Worm (Caenorhabditis elegans) whole organism, L4 larva: ENCODE data around the gene zip-3.

Experiments used
- F10B5.3 ChIP-seq: sonication (generic microtip); optimal IDR thresholded peaks from 2 replicates; lab custom pipeline; 2016; ENCODE audit warnings: mild to moderate bottlenecking, missing genetic modification characterization, missing compliant biosample characterization
- F49E8.2 ChIP-seq: sonication (generic microtip); optimal IDR thresholded peaks from 2 replicates; lab custom pipeline; 2016; ENCODE audit warnings: missing compliant biosample characterization, mild to moderate bottlenecking, missing genetic modification characterization, borderline replicate concordance
- T26A8.4 ChIP-seq: fragments of 200-800 bp; sonication (Bioruptor generic); IDR thresholded peaks from 2 replicates; pipeline ENCODE4 v1.3.6; 2022; ENCODE audit warnings: missing genetic modification characterization, missing compliant biosample characterization
- Y48G9A.11 ChIP-seq: fragments of 200-800 bp; sonication (Bioruptor generic); IDR thresholded peaks from 2 replicates; pipeline ENCODE4 v1.3.6; 2022; ENCODE audit warnings: missing genetic modification reagents, missing genetic modification characterization, missing compliant biosample characterization
- ZK337.2 ChIP-seq: fragments of 200-800 bp; sonication (Bioruptor generic); IDR thresholded peaks from 2 replicates; pipeline ENCODE4 v1.3.6; 2022; ENCODE audit warnings: missing genetic modification reagents, missing genetic modification characterization, missing compliant biosample characterization
- aha-1 ChIP-seq: fragments of 150-350 bp; peaks from one replicate; lab custom pipeline; 2014; ENCODE audit warnings: missing biosample characterization, missing genetic modification characterization
- ceh-44 ChIP-seq: fragments of 200-800 bp; sonication (Bioruptor generic); IDR thresholded peaks from 2 replicates; pipeline ENCODE4 v1.3.6; 2022; ENCODE audit warnings: missing genetic modification reagents, missing genetic modification characterization, missing compliant biosample characterization
- daf-16 ChIP-seq, 3 experiments: sonication (generic microtip); optimal IDR thresholded peaks; 2 replicates each; lab custom pipeline; 2016 to 2017; ENCODE audit warnings: missing genetic modification characterization in 3 of 3, missing genetic modification reagents in 3 of 3, mild to moderate bottlenecking in 2 of 3, missing compliant biosample characterization in 2 of 3, missing biosample characterization in 1 of 3, moderate library complexity in 1 of 3
- daf-19 ChIP-seq: fragments of 200-800 bp; sonication (Bioruptor generic); conservative IDR thresholded peaks from 2 replicates; pipeline ENCODE4 v1.3.6; 2022; ENCODE audit warnings: missing genetic modification characterization, missing compliant biosample characterization
- dmd-6 ChIP-seq: fragments of 200-800 bp; sonication (Bioruptor generic); IDR thresholded peaks from 2 replicates; pipeline ENCODE4 v1.3.6; 2022; ENCODE audit warnings: missing genetic modification reagents, missing genetic modification characterization, missing compliant biosample characterization
- dmd-8 ChIP-seq: fragments of 200-800 bp; sonication (Bioruptor generic); IDR thresholded peaks from 2 replicates; pipeline ENCODE4 v1.3.6; 2022; ENCODE audit warnings: missing genetic modification characterization, missing compliant biosample characterization
- dmd-9 ChIP-seq: fragments of 200-800 bp; sonication (Bioruptor generic); IDR thresholded peaks from 2 replicates; pipeline ENCODE4 v1.3.6; 2022; ENCODE audit warnings: missing genetic modification reagents, missing genetic modification characterization, missing compliant biosample characterization
- egl-43 ChIP-seq: fragments of 200-800 bp; sonication (Bioruptor generic); IDR thresholded peaks from 2 replicates; pipeline ENCODE4 v1.3.6; 2022; ENCODE audit warnings: missing genetic modification reagents, missing genetic modification characterization, missing compliant biosample characterization
- gei-8 ChIP-seq: fragments of 200-800 bp; sonication (Bioruptor generic); optimal IDR thresholded peaks from 2 replicates; lab custom pipeline; 2018; ENCODE audit warnings: mild to moderate bottlenecking, missing genetic modification characterization, missing compliant biosample characterization
- hlh-11 ChIP-seq: fragments of 200-800 bp; sonication (Bioruptor generic); optimal IDR thresholded peaks from 2 replicates; lab custom pipeline; 2018; ENCODE audit warnings: mild to moderate bottlenecking, missing genetic modification characterization, missing compliant biosample characterization
- lin-1 ChIP-seq: fragments of 200-800 bp; sonication (Bioruptor generic); IDR thresholded peaks from 2 replicates; pipeline ENCODE4 v1.3.6; 2022; ENCODE audit warnings: missing genetic modification reagents, missing genetic modification characterization, missing compliant biosample characterization
- mdl-1 ChIP-seq, 2 experiments: fragments of 150-350 bp in 1 of 2; sonication (generic microtip) in 1 of 2; optimal IDR thresholded peaks; 2 replicates each; lab custom pipeline; 2014 to 2017; ENCODE audit warnings: missing biosample characterization in 2 of 2, missing genetic modification characterization in 2 of 2
- nhr-10 ChIP-seq: fragments of 150-350 bp; optimal IDR thresholded peaks from 2 replicates; lab custom pipeline; 2014; ENCODE audit warnings: missing biosample characterization, missing genetic modification characterization
- nhr-28 ChIP-seq: fragments of 150-350 bp; optimal IDR thresholded peaks from 2 replicates; lab custom pipeline; 2014; ENCODE audit warnings: missing biosample characterization, missing genetic modification characterization
- nhr-48 ChIP-seq: sonication (generic microtip); optimal IDR thresholded peaks from 2 replicates; lab custom pipeline; 2016; ENCODE audit warnings: mild to moderate bottlenecking, missing genetic modification characterization, missing compliant biosample characterization
- nhr-77 ChIP-seq: fragments of 150-350 bp; optimal IDR thresholded peaks from 2 replicates; lab custom pipeline; 2014; ENCODE audit warnings: missing biosample characterization, missing genetic modification characterization
- pqm-1 ChIP-seq: sonication (generic microtip); optimal IDR thresholded peaks from 2 replicates; lab custom pipeline; 2017; ENCODE audit warnings: missing biosample characterization, missing genetic modification characterization
- rbr-2 ChIP-seq: sonication (generic microtip); optimal IDR thresholded peaks from 2 replicates; lab custom pipeline; 2016; ENCODE audit warnings: missing genotype, missing genetic modification characterization, missing compliant biosample characterization
- set-16 ChIP-seq: fragments of 200-800 bp; sonication (Bioruptor generic); IDR thresholded peaks from 2 replicates; pipeline ENCODE4 v1.3.6; 2022; ENCODE audit warnings: missing genetic modification reagents, missing genetic modification characterization, missing compliant biosample characterization
- snpc-4 ChIP-seq: fragments of 150-350 bp; optimal IDR thresholded peaks from 2 replicates; lab custom pipeline; 2014; ENCODE audit warnings: missing biosample characterization, missing genetic modification characterization
- unc-62 ChIP-seq, 3 experiments: fragments of 150-350 bp in 1 of 3; sonication (generic microtip); optimal IDR thresholded peaks in 2 of 3; peaks in 1 of 3; 1 replicate in 1 of 3; 2 replicates in 2 of 3; lab custom pipeline; 2014 to 2017; ENCODE audit warnings: missing biosample characterization in 3 of 3, missing genetic modification characterization in 3 of 3, missing genetic modification reagents in 3 of 3, missing genotype in 1 of 3
- vab-7 ChIP-seq: fragments of 200-800 bp; sonication (Bioruptor generic); IDR thresholded peaks from 2 replicates; pipeline ENCODE4 v1.3.6; 2022; ENCODE audit warnings: missing genetic modification reagents, missing genetic modification characterization, missing compliant biosample characterization
- zag-1 ChIP-seq: fragments of 150-350 bp; optimal IDR thresholded peaks from 2 replicates; lab custom pipeline; 2014; ENCODE audit warnings: missing biosample characterization, missing genetic modification characterization
- ztf-11 ChIP-seq: fragments of 150-350 bp; optimal IDR thresholded peaks from 2 replicates; lab custom pipeline; 2014; ENCODE audit warnings: missing biosample characterization, missing genetic modification characterization
- ztf-7 ChIP-seq: fragments of 150-350 bp; optimal IDR thresholded peaks from 2 replicates; lab custom pipeline; 2014; ENCODE audit warnings: missing biosample characterization, missing genetic modification characterization

Gene zip-3

DNA sequence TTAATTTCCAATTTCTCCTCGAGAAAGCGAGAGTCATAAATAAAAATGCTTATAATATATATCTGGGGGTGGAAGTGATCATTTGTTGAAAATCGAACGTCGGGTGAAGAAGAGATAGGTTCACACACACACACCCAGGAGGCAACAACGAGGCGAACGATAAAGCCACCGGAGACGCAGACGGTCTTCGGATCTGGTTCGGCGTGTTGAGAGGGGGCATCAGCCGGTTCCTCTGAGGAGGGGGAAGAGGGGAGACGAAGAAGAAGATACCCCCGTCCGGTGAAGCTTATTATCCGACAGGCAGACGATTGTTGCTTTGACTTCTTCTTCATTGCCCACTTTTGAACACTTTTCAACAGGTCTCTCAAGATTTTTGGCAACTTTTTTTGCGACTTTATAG, 47.5 kb upstream of the zip-3 start:
- TF ChIP-seq dmd-9 (GFP tag; lab: Robert Waterston, UW) (no peak), mdl-1 (tag; optimal IDR thresholded peaks at IDR 0.05; lab: Kevin White, UChicago) (peak in 1 of 2 experiments; percentile 7), ztf-11 (tag; lab: Kevin White, UChicago) (no peak), aha-1 (tag; lab: Kevin White, UChicago) (peak; percentile 35), set-16 (GFP tag; lab: Robert Waterston, UW) (peak; percentile 57; the same call in 1 of the 2 replicates), nhr-48 (tag; lab: Kevin White, UChicago) (peak; percentile 23), hlh-11 (tag; lab: Kevin White, UChicago) (peak; percentile 51), T26A8.4 (0 out of 2 replicates have a peak, but pooled peaks have one; percentile 20), vab-7 (GFP tag; lab: Robert Waterston, UW) (no peak)

DNA sequence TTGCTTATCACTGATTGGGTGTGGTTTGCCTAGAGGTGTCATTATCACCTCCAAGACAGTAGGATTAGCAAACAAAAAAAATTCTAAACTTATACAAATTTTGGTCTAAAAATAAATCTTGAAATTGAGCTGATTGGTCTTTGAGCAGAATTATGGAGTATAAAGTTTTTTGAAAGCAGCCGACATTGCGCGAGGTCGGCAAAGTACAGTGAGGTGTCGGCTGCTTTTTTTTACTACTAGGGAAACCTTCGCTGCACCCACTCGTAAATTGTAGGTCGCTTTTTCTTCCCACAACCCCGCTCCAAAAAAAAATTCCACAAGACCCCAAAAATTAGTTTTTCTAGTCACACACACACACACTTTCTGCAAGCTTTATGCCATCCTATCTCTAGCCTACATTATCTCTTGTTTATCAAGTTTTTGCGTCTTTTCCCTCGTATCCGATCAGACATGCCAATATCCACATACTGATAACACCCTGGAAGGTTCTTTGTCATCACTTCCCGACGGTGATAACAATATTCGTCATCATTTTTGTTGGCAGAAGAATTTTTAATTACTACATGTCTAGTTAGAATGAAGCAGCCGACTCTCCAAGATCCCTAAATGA, 46.7 kb upstream of the zip-3 start:
- TF ChIP-seq ceh-44 (GFP tag; lab: Robert Waterston, UW) (no peak), nhr-28 (tag; lab: Kevin White, UChicago) (peak; percentile 51), snpc-4 (tag; lab: Kevin White, UChicago) (peak; percentile 41), daf-19 (GFP tag; lab: Robert Waterston, UW) (no peak), hlh-11 (tag; lab: Kevin White, UChicago) (peak; percentile 12)

- TF ChIP-seq dmd-6 (GFP tag; lab: Robert Waterston, UW) = no peak
- no peak for TF ChIP-seq dmd-8 (GFP tag; lab: Robert Waterston, UW)
- TF ChIP-seq F49E8.2 = no peak
- TF ChIP-seq unc-62 (GFP tag; optimal IDR thresholded peaks at IDR 0.05 in 1 of 2; lab: Kevin White, UChicago) = peak in 1 of 2 experiments; percentile 30
- TF ChIP-seq unc-62 (tag; optimal IDR thresholded peaks at IDR 0.05; lab: Kevin White, UChicago) = no peak
- no peak for TF ChIP-seq daf-16 (GFP tag; optimal IDR thresholded peaks at IDR 0.05; lab: Kevin White, UChicago)
- TF ChIP-seq daf-16 (tag; optimal IDR thresholded peaks at IDR 0.05; lab: Kevin White, UChicago) = peak; percentile 15
- no peak for TF ChIP-seq gei-8
- TF ChIP-seq Y48G9A.11 (GFP tag; lab: Robert Waterston, UW) = no peak
- no peak for TF ChIP-seq rbr-2 (tag; lab: Kevin White, UChicago)
These were observed 44.9 kb upstream of the zip-3 start, which contains the start of gene F01D5.5 for ce11 chrII:14002200-14002599. F01D5.5 (minus strand) TSS chrII:14002300.

DNA sequence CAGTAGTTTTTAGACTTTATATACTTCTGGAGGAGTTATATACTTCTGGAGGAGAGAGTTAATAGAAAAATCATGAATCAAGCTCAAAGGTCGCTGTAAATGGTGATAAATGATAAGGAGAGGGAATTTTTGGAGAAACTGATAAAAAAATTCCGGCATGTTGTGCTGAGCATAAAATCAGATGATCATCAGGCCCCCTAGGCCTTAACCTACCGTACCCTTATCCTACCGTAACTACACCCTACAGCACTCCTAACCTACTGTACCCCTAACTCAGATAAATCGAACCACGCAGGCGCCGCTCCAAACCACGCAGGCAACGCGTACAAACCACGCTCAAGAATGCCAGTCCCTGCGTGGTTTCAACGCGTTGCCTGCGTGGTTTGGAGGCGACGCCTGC, 42.8 kb upstream of the zip-3 start, which contains the start of gene F01D5.3:
TSS of gene F01D5.3 (minus strand) at position 101 of the 400 bp plus-strand sequence.
- TF ChIP-seq nhr-28 (tag; lab: Kevin White, UChicago) (peak; percentile 7), pqm-1 (tag; lab: Kevin White, UChicago) (peak; percentile 41)
- TF ChIP-seq, all 104 proteins: peak for 2; not testable (repeated sequence) for 102

DNA sequence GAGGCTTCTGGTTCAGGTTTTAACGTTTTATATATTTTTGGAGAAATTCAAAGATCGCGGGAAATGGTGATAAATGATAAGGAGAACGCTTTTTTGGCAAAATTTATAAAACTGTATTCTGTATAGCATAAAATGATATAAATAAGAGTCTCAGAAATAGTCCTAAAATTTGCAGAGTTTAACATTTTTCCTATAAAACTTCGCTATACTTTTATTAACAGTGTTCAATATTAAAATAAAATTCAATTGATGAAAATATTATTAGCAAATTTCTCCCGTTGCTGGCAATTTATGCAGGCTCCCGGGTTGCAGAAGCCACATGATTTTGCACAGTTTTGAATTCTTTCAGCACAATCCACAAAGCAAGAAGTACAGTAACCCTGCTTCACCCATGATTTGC, 41.7 kb upstream of the zip-3 start, which contains the start of gene F01D5.2:
TSS of gene F01D5.2 (minus strand) at position 101 of the 400 bp plus-strand sequence.
- no peak for TF ChIP-seq ztf-7
- no peak for TF ChIP-seq lin-1
- no peak for TF ChIP-seq egl-43
- no peak for TF ChIP-seq nhr-77
- TF ChIP-seq rbr-2 (tag; lab: Kevin White, UChicago) = no peak
- no peak for TF ChIP-seq set-16 (GFP tag; lab: Robert Waterston, UW)
- TF ChIP-seq ZK337.2 (GFP tag; lab: Robert Waterston, UW) = no peak
- TF ChIP-seq zag-1 (tag; lab: Kevin White, UChicago) = no peak
- TF ChIP-seq daf-16 (GFP tag; optimal IDR thresholded peaks at IDR 0.05; lab: Kevin White, UChicago) = no peak
- no peak for TF ChIP-seq daf-16 (tag; optimal IDR thresholded peaks at IDR 0.05; lab: Kevin White, UChicago)
- no peak for TF ChIP-seq nhr-10 (tag; lab: Kevin White, UChicago)
- no peak for TF ChIP-seq F10B5.3 (tag; lab: Kevin White, UChicago)
- no peak for TF ChIP-seq pqm-1 (tag; lab: Kevin White, UChicago)
